Worm (Caenorhabditis elegans) whole organism, L2 larva: Measurements from ENCODE around the gene H12I13.6.

ENCODE experiments used
- C34F6.9 ChIP-seq: fragments of 150-350 bp; optimal IDR thresholded peaks from 2 replicates; lab custom pipeline; 2014; ENCODE audit warnings: missing biosample characterization, missing genetic modification characterization
- R02D3.7 ChIP-seq: fragments of 150-350 bp; optimal IDR thresholded peaks from 2 replicates; lab custom pipeline; 2014; ENCODE audit warnings: missing biosample characterization, missing genetic modification characterization
- Y55F3AM.14 ChIP-seq: fragments of 200-800 bp; sonication (Bioruptor generic); optimal IDR thresholded peaks from 2 replicates; lab custom pipeline; 2018; ENCODE audit warnings: mild to moderate bottlenecking, missing genetic modification characterization, missing compliant biosample characterization
- ZK546.5 ChIP-seq: sonication (generic microtip); optimal IDR thresholded peaks from 2 replicates; lab custom pipeline; 2017; ENCODE audit warnings: missing biosample characterization, missing genetic modification characterization
- aly-2 ChIP-seq: fragments of 150-350 bp; optimal IDR thresholded peaks from 2 replicates; lab custom pipeline; 2014; ENCODE audit warnings: missing biosample characterization, missing genetic modification characterization
- dmd-4 ChIP-seq: sonication (generic microtip); optimal IDR thresholded peaks from 2 replicates; lab custom pipeline; 2017; ENCODE audit warnings: missing biosample characterization, missing genetic modification characterization
- elt-1 ChIP-seq: fragments of 150-350 bp; optimal IDR thresholded peaks from 2 replicates; lab custom pipeline; 2014; ENCODE audit warnings: missing biosample characterization, missing genetic modification characterization
- fos-1 ChIP-seq: fragments of 150-350 bp; optimal IDR thresholded peaks from 2 replicates; lab custom pipeline; 2014; ENCODE audit warnings: missing biosample characterization, missing genetic modification characterization
- gmeb-1 ChIP-seq: fragments of 150-350 bp; optimal IDR thresholded peaks from 2 replicates; lab custom pipeline; 2014; ENCODE audit warnings: missing biosample characterization, missing genetic modification characterization
- lin-13 ChIP-seq: fragments of 150-350 bp; optimal IDR thresholded peaks from 2 replicates; lab custom pipeline; 2014; ENCODE audit warnings: missing biosample characterization, missing genetic modification reagents, missing genetic modification characterization
- lsy-2 ChIP-seq, 2 experiments: fragments of 150-350 bp in 1 of 2; sonication (generic microtip) in 1 of 2; optimal IDR thresholded peaks; 2 replicates each; lab custom pipeline; 2014 to 2017; ENCODE audit warnings: missing biosample characterization in 2 of 2, missing genetic modification characterization in 2 of 2
- mbf-1 ChIP-seq: sonication (generic microtip); optimal IDR thresholded peaks from 2 replicates; lab custom pipeline; 2017; ENCODE audit warnings: missing biosample characterization, missing genetic modification characterization
- mdl-1 ChIP-seq, 2 experiments: fragments of 150-350 bp in 1 of 2; sonication (generic microtip) in 1 of 2; optimal IDR thresholded peaks; 2 replicates each; lab custom pipeline; 2017; ENCODE audit warnings: missing biosample characterization in 2 of 2, missing genetic modification characterization in 2 of 2
- nhr-11 ChIP-seq: fragments of 150-350 bp; optimal IDR thresholded peaks from 2 replicates; lab custom pipeline; 2014; ENCODE audit warnings: missing biosample characterization, missing genetic modification characterization
- nhr-129 ChIP-seq: fragments of 150-350 bp; optimal IDR thresholded peaks from 2 replicates; lab custom pipeline; 2014; ENCODE audit warnings: missing biosample characterization, missing genetic modification characterization
- nhr-77 ChIP-seq: fragments of 150-350 bp; optimal IDR thresholded peaks from 2 replicates; lab custom pipeline; 2014; ENCODE audit warnings: missing biosample characterization, missing genetic modification characterization
- sem-4 ChIP-seq: fragments of 150-350 bp; optimal IDR thresholded peaks from 2 replicates; lab custom pipeline; 2014; ENCODE audit warnings: missing biosample characterization, missing genetic modification reagents, missing genetic modification characterization
- sma-3 ChIP-seq: sonication (generic microtip); optimal IDR thresholded peaks from 2 replicates; lab custom pipeline; 2016; ENCODE audit warnings: missing genetic modification reagents, missing genetic modification characterization, missing compliant biosample characterization
- snpc-4 ChIP-seq: fragments of 150-350 bp; optimal IDR thresholded peaks from 2 replicates; lab custom pipeline; 2014; ENCODE audit warnings: missing biosample characterization, missing genetic modification characterization
- unc-55 ChIP-seq: fragments of 150-350 bp; sonication (generic microtip); optimal IDR thresholded peaks from 3 replicates; lab custom pipeline; 2014; ENCODE audit warnings: missing biosample characterization, missing genetic modification reagents, missing genetic modification characterization
- zag-1 ChIP-seq: fragments of 150-350 bp; optimal IDR thresholded peaks from 2 replicates; lab custom pipeline; 2014; ENCODE audit warnings: missing biosample characterization, missing genetic modification characterization
- ztf-1 ChIP-seq: fragments of 200-800 bp; sonication (Bioruptor generic); conservative IDR thresholded peaks from 2 replicates; pipeline ENCODE4 v1.3.6; 2022; ENCODE audit warnings: missing genetic modification characterization, missing compliant biosample characterization
- ztf-4 ChIP-seq: fragments of 150-350 bp; optimal IDR thresholded peaks from 2 replicates; lab custom pipeline; 2014; ENCODE audit warnings: missing biosample characterization, missing genetic modification characterization

Gene H12I13.6

DNA sequence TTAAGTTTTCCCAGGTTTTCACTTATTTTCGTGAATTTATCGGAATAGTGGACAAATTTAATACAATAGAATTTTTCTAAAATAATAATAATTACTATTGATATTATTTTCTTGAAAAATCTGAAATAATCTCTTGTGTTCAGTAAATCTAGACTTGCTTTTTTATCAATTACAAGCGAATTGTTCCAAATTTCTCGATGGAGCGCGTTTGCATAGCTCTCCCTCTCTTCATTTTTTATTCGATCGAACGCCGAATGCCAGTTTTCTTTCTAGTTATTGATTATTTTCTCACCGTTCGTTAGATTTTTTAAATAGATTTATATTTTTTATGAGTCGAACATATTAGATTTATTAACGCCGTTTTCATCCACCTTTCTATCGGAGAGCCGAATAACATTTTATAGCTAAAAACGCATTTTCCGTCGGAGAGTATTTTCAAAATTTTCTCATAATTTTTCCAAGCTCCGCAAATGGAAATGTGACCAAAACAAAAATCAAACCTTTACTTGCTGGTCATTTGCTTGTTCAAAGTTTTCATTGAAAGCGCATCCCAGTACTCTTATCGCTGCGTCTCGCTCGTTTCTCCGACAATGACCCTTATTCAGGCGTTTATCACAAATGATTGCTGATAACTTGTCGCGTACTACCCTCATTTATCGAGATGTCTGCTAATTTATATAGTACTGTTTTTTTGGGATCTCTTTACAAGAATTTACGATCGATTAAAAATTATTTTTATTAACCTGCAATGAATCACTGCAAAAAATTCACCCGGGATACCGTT lies 45.1 kb downstream of the H12I13.6 start:
- no peak for TF ChIP-seq aly-2 (tag; lab: Kevin White, UChicago)
- TF ChIP-seq C34F6.9 (tag; lab: Kevin White, UChicago), result peak; percentile 60
- TF ChIP-seq fos-1 (tag; lab: Kevin White, UChicago), result peak; percentile 78
- TF ChIP-seq ZK546.5 (tag; lab: Kevin White, UChicago), result no peak
- no peak for TF ChIP-seq gmeb-1
- no peak for TF ChIP-seq R02D3.7 (tag; lab: Kevin White, UChicago)
- TF ChIP-seq zag-1 (tag; lab: Kevin White, UChicago), result no peak
- no peak for TF ChIP-seq nhr-11 (tag; lab: Kevin White, UChicago)
- TF ChIP-seq lsy-2 (tag; optimal IDR thresholded peaks at IDR 0.05; lab: Kevin White, UChicago), result peak in 1 of 2 experiments; percentile 18
- TF ChIP-seq unc-55 (GFP tag; lab: Kevin White, UChicago), result peak; percentile 54

DNA sequence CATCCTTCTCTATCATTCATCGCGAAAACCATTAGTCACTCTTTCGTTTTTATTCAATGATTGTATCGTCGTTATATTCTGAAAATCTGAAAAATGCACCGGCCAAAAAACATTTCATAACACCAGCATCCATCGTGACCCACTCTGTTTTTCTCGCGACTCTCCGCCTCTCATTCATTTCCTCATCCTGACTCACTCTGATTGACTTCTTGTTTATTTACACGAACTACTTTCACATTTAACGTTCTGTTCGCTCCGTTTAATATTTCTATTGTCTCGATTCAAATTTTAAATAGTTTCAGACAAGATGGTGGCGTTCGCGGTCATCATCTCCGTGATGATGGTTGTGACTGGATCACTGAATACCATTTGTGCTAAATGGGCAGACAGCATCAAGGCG lies 45.8 kb downstream of the H12I13.6 start, which contains the start of gene C29H12.2:
Gene C29H12.2 (plus strand): TSS at position 297 of the 400 bp plus-strand sequence.
- TF ChIP-seq ztf-4 (no peak), mdl-1 (tag; optimal IDR thresholded peaks at IDR 0.05; lab: Kevin White, UChicago) (no peak), nhr-129 (tag; lab: Kevin White, UChicago) (peak; percentile 41), elt-1 (tag; lab: Kevin White, UChicago) (no peak), C34F6.9 (tag; lab: Kevin White, UChicago) (peak; percentile 30), fos-1 (tag; lab: Kevin White, UChicago) (no peak), Y55F3AM.14 (GFP tag; lab: Kevin White, UChicago) (no peak)

DNA sequence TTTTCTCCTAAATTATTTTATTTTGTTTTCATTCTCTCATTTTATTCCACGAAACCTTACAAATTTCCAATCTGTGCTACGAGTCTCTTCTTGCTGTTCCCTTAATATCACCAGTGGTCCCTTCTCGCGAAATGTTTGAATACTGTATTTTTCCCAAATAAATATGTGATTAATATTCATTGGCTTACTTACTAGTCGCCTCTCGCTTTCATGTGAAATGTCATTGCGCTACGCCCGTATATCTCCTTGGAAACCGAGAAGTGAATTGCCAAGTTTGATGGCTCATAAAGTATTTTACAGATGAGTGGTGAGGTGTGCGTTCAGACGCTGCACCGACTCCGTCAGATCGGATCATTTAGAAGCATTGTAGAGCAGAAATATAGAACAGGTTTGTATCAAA lies 47.6 kb downstream of the H12I13.6 start, which contains the start of gene rars-2:
Gene rars-2 (plus strand): TSS at position 301 of the 400 bp plus-strand sequence.
- TF ChIP-seq ztf-1 (no peak), nhr-77 (tag; lab: Kevin White, UChicago) (no peak), sma-3 (GFP tag; lab: Kevin White, UChicago) (no peak), dmd-4 (tag; lab: Kevin White, UChicago) (no peak), sem-4 (tag; lab: Kevin White, UChicago) (no peak), snpc-4 (tag; lab: Kevin White, UChicago) (no peak), lin-13 (no peak), mbf-1 (tag; lab: Kevin White, UChicago) (no peak)
